Fruit fly (Drosophila melanogaster) whole organism, embryonic: ENCODE measurements around the gene CG3347.

Experiments
- Bteb2 ChIP-seq: fragments of 200-800 bp; sonication (Bioruptor generic); optimal IDR thresholded peaks from 2 replicates; lab custom pipeline; 2016; ENCODE audit warnings: missing biosample characterization, missing genetic modification characterization
- CG12071 ChIP-seq: fragments of 200-800 bp; sonication (Bioruptor generic); optimal IDR thresholded peaks from 3 replicates; lab custom pipeline; 2018; ENCODE audit warnings: missing biosample characterization, mild to moderate bottlenecking, missing genetic modification characterization
- CG13287 ChIP-seq: fragments of 200-800 bp; sonication (Bioruptor generic); IDR thresholded peaks from 2 replicates; pipeline ENCODE4 v1.3.6; 2022; ENCODE audit warnings: missing biosample characterization, missing genetic modification characterization; ENCODE audit not compliant: partially characterized antibody
- CG3726 ChIP-seq: fragments of 200-800 bp; sonication (Bioruptor generic); IDR thresholded peaks from 3 replicates; pipeline ENCODE4, ENCODE4 v1.3.6; 2022; ENCODE audit warnings: missing biosample characterization, missing genetic modification characterization
- CG4282 ChIP-seq: fragments of 200-800 bp; sonication (Bioruptor generic); optimal IDR thresholded peaks from 2 replicates; lab custom pipeline; 2016; ENCODE audit warnings: missing biosample characterization, missing genetic modification characterization
- CG6854 ChIP-seq: fragments of 200-800 bp; sonication (Bioruptor generic); optimal IDR thresholded peaks from 3 replicates; lab custom pipeline; 2017; ENCODE audit warnings: missing biosample characterization, mild to moderate bottlenecking, missing genetic modification characterization
- Dad ChIP-seq: fragments of 200-800 bp; sonication (Bioruptor generic); optimal IDR thresholded peaks from 3 replicates; lab custom pipeline; 2016; ENCODE audit warnings: missing biosample characterization, missing genetic modification characterization
- Dip2 ChIP-seq: fragments of 200-800 bp; sonication (Bioruptor generic); IDR thresholded peaks from 2 replicates; pipeline ENCODE4 v1.3.6; 2022; ENCODE audit warnings: missing biosample characterization, missing genetic modification characterization
- Dll ChIP-seq: fragments of 200-800 bp; sonication (Bioruptor generic); IDR thresholded peaks from 4 replicates; pipeline ENCODE4 v1.3.6; 2022; ENCODE audit warnings: missing biosample characterization, missing genetic modification characterization; ENCODE audit not compliant: partially characterized antibody
- Doc3 ChIP-seq: fragments of 200-800 bp; sonication (Bioruptor generic); IDR thresholded peaks from 3 replicates; pipeline ENCODE4 v1.3.6; 2022; ENCODE audit warnings: missing biosample characterization, missing genetic modification characterization; ENCODE audit not compliant: partially characterized antibody
- Fer1 ChIP-seq: fragments of 200-800 bp; sonication (Bioruptor generic); optimal IDR thresholded peaks from 2 replicates; lab custom pipeline; 2017; ENCODE audit warnings: missing biosample characterization, mild to moderate bottlenecking, missing genetic modification characterization
- Hsf ChIP-seq: fragments of 200-800 bp; sonication (Bioruptor generic); optimal IDR thresholded peaks from 3 replicates; lab custom pipeline; 2016; ENCODE audit warnings: missing biosample characterization, missing genetic modification characterization
- Mes4 ChIP-seq: fragments of 200-800 bp; sonication (Bioruptor generic); optimal IDR thresholded peaks from 2 replicates; lab custom pipeline; 2016; ENCODE audit warnings: missing biosample characterization, missing genetic modification characterization
- TFAM ChIP-seq: fragments of 200-800 bp; sonication (Bioruptor generic); optimal IDR thresholded peaks from 2 replicates; lab custom pipeline; 2017; ENCODE audit warnings: missing biosample characterization, missing genetic modification characterization, inconsistent platforms
- ap ChIP-seq: fragments of 200-800 bp; sonication (Bioruptor generic); IDR thresholded peaks from 2 replicates; pipeline ENCODE4 v1.3.6; 2022; ENCODE audit warnings: missing biosample characterization, missing genetic modification characterization
- caup ChIP-seq: fragments of 200-800 bp; sonication (Bioruptor generic); optimal IDR thresholded peaks from 3 replicates; lab custom pipeline; 2017; ENCODE audit warnings: missing biosample characterization, mild to moderate bottlenecking, missing genetic modification characterization, moderate library complexity; ENCODE audit not compliant: severe bottlenecking
- da ChIP-seq: fragments of 200-800 bp; sonication (Bioruptor generic); optimal IDR thresholded peaks from 2 replicates; lab custom pipeline; 2016; ENCODE audit warnings: missing biosample characterization, missing genetic modification characterization
- ewg ChIP-seq: fragments of 200-800 bp; sonication (Bioruptor generic); optimal IDR thresholded peaks from 3 replicates; lab custom pipeline; 2017; ENCODE audit warnings: mild to moderate bottlenecking, missing biosample characterization, missing genetic modification reagents, missing genetic modification characterization
- pum ChIP-seq: fragments of 200-800 bp; sonication (Bioruptor generic); optimal IDR thresholded peaks from 2 replicates; lab custom pipeline; 2016; ENCODE audit warnings: missing biosample characterization, missing genetic modification characterization
- stc ChIP-seq: fragments of 200-800 bp; sonication (Bioruptor generic); IDR thresholded peaks from 2 replicates; pipeline ENCODE4 v1.3.6; 2022; ENCODE audit warnings: missing biosample characterization, missing genetic modification characterization

Gene CG3347

dm6 chr2L:3319731-3320295 lies 50.6 kb downstream of the CG3347 start, which contains the start of the genes Fign and CG8837 (continued):
- no peak for TF ChIP-seq caup (GFP tag; lab: Kevin White, UChicago)
- TF ChIP-seq CG3726 (GFP tag; lab: Robert Waterston, UW): no peak
- TF ChIP-seq Dll (GFP tag; lab: Robert Waterston, UW): peak; percentile 83
- TF ChIP-seq Hsf (GFP tag; lab: Kevin White, UChicago): no peak
- TF ChIP-seq da (GFP tag; lab: Kevin White, UChicago): no peak
- no peak for TF ChIP-seq Mes4 (GFP tag; lab: Kevin White, UChicago)
- TF ChIP-seq Doc3: peak; percentile 70; the same call in 2 of the 3 replicates
- TF ChIP-seq ap (GFP tag; lab: Robert Waterston, UW): no peak
- no peak for TF ChIP-seq stc
- TF ChIP-seq Dip2 (GFP tag; lab: Robert Waterston, UW): no peak
- peak; percentile 87 for TF ChIP-seq CG13287 (GFP tag; lab: Robert Waterston, UW)
- no peak for TF ChIP-seq CG12071 (GFP tag; lab: Kevin White, UChicago)
- no peak for TF ChIP-seq Dad (GFP tag; lab: Kevin White, UChicago)
- no peak for TF ChIP-seq Bteb2 (GFP tag; lab: Kevin White, UChicago)
- TF ChIP-seq TFAM: no peak
- TF ChIP-seq CG4282 (GFP tag; lab: Kevin White, UChicago): no peak
- no peak for TF ChIP-seq pum (GFP tag; lab: Kevin White, UChicago)
- TF ChIP-seq CG6854: no peak
- TF ChIP-seq ewg: no peak
- TF ChIP-seq Fer1 (GFP tag; lab: Kevin White, UChicago): no peak
